Fruit fly (Drosophila melanogaster): ENCODE measurements around the gene CG42655.

The CG42655 gene

DNA sequence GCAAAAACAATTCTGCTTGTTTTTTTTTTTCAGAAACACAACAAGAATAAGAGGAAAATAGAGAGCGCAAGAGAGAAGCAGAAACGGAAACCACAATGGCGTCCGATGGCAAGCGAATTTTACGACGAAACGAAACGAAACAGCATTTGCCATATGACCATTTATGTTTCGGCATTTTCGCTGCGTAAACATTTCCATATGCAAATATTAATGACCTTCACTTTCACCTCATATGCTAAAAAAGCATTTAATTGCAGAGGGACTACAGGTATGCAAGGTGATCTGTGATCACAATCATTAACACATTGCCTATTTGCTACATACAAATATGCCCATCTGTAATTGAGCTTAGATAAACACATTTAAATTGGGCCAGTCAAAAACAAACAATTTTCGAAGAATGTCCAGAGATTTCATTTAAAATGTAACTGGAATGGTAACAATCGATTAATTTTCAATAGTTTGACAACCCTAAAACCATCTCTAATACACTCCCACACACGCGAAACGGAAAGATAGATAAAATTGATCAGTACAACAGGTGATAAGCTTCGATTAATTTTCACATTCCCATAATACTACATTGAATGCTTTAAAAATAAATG, 47.3 kb downstream of the CG42655 start:
- TF ChIP-seq cg (GFP tag; optimal IDR thresholded peaks at IDR 0.05), result no peak
- no peak for TF ChIP-seq chinmo (GFP tag; IDR thresholded peaks at IDR 0.05; ENCODE audit: partially characterized antibody)
- no peak for TF ChIP-seq gsb (GFP tag; IDR thresholded peaks at IDR 0.05)
- TF ChIP-seq jigr1 (GFP tag; IDR thresholded peaks at IDR 0.05), result no peak
- TF ChIP-seq CG1602 (GFP tag; optimal IDR thresholded peaks at IDR 0.05), result no peak
- peak; percentile 7 for TF ChIP-seq tio (GFP tag; optimal IDR thresholded peaks at IDR 0.05)
- TF ChIP-seq row (GFP tag; IDR thresholded peaks at IDR 0.05), result 0 out of 3 replicates have a peak, but pooled peaks have one; percentile 13
- TF ChIP-seq pb (GFP tag; optimal IDR thresholded peaks at IDR 0.05), result no peak
- TF ChIP-seq CG6854 (GFP tag; optimal IDR thresholded peaks at IDR 0.05), result peak; percentile 28
- TF ChIP-seq Trl (optimal IDR thresholded peaks at IDR 0.05), result peak in 1 of 2 experiments; percentile 29
- no peak for TF ChIP-seq Trl (GFP tag; optimal IDR thresholded peaks at IDR 0.05)
- no peak for TF ChIP-seq sd (tag; optimal IDR thresholded peaks at IDR 0.05)
- no peak for TF ChIP-seq CG13894 (tag; optimal IDR thresholded peaks at IDR 0.05)
- TF ChIP-seq fd102C (GFP tag; optimal IDR thresholded peaks at IDR 0.05), result no peak

DNA sequence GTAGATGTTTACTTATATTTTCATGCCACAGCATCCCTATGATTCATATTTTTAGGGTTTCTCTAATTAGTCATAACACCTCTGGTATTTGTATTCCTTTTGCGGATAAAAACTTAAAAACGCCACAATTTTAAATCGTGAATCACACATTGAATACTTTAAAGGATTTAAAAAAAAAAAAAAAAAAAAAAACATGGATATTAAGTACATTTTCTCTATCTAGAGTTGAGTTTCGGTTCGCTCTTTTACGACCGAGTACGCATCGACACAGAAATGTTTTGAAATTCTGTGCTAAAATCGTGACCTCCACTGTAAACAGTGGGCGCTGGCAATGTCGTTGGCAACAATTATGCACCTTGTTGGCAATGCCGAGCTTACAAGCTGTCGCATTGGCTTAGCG, 48.1 kb downstream of the CG42655 start:
- TF ChIP-seq Dad (GFP tag; optimal IDR thresholded peaks at IDR 0.05), result no peak
- no peak for TF ChIP-seq corto (GFP tag; optimal IDR thresholded peaks at IDR 0.05)
- no peak for TF ChIP-seq eyg (GFP tag; optimal IDR thresholded peaks at IDR 0.05)
- no peak for TF ChIP-seq CG18619 (GFP tag; optimal IDR thresholded peaks at IDR 0.05)
- TF ChIP-seq Six4 (GFP tag; optimal IDR thresholded peaks at IDR 0.05), result no peak
- no peak for TF ChIP-seq Sry-β (GFP tag; optimal IDR thresholded peaks at IDR 0.05)
- no peak for TF ChIP-seq cg (GFP tag; optimal IDR thresholded peaks at IDR 0.05)
- no peak for TF ChIP-seq gt (GFP tag; IDR thresholded peaks at IDR 0.05)
- no peak for TF ChIP-seq exex (tag; optimal IDR thresholded peaks at IDR 0.05)
- no peak for TF ChIP-seq D (optimal IDR thresholded peaks at IDR 0.05)
- TF ChIP-seq D (GFP tag; optimal IDR thresholded peaks at IDR 0.05), result no peak
- no peak for TF ChIP-seq Ada2b (GFP tag; IDR thresholded peaks at IDR 0.05)
- TF ChIP-seq wdn (GFP tag; IDR thresholded peaks at IDR 0.05), result no peak
- no peak for TF ChIP-seq nmo (GFP tag; optimal IDR thresholded peaks at IDR 0.05)
- TF ChIP-seq CG33557 (GFP tag; optimal IDR thresholded peaks at IDR 0.05), result no peak
- peak in 1 of 2 experiments; percentile 21 for TF ChIP-seq bsh (GFP tag; optimal IDR thresholded peaks at IDR 0.05)
- no peak for TF ChIP-seq rib (GFP tag; IDR thresholded peaks at IDR 0.05)
- TF ChIP-seq D19B (GFP tag; optimal IDR thresholded peaks at IDR 0.05), result no peak
- no peak for TF ChIP-seq chinmo (GFP tag; IDR thresholded peaks at IDR 0.05; ENCODE audit: partially characterized antibody)
- no peak for TF ChIP-seq CG9817 (tag; optimal IDR thresholded peaks at IDR 0.05)
- peak; percentile 35 for TF ChIP-seq pho (GFP tag; optimal IDR thresholded peaks at IDR 0.05)
- no peak for TF ChIP-seq bigmax (GFP tag; optimal IDR thresholded peaks at IDR 0.05)
- TF ChIP-seq mam (GFP tag; optimal IDR thresholded peaks at IDR 0.05), result no peak
- TF ChIP-seq CG3847 (GFP tag; IDR thresholded peaks at IDR 0.05), result 0 out of 2 replicates have a peak, but pooled peaks have one; percentile 22
- peak; percentile 81 for TF ChIP-seq CG11696 (GFP tag; IDR thresholded peaks at IDR 0.05)
- TF ChIP-seq sima (GFP tag; optimal IDR thresholded peaks at IDR 0.05), result no peak
- TF ChIP-seq wek (GFP tag; optimal IDR thresholded peaks at IDR 0.05), result no peak
- peak; percentile 4 for TF ChIP-seq bcd (GFP tag; optimal IDR thresholded peaks at IDR 0.05)
- no peak for TF ChIP-seq CG4854 (GFP tag; optimal IDR thresholded peaks at IDR 0.05)
- no peak for TF ChIP-seq HLH4C (GFP tag; IDR thresholded peaks at IDR 0.05; ENCODE audit: partially characterized antibody)
- no peak for TF ChIP-seq CG17186 (GFP tag; optimal IDR thresholded peaks at IDR 0.05)
- no peak for TF ChIP-seq stwl (tag; optimal IDR thresholded peaks at IDR 0.05)
- TF ChIP-seq twi (tag; optimal IDR thresholded peaks at IDR 0.05), result no peak
- no peak for TF ChIP-seq Dp (GFP tag; optimal IDR thresholded peaks at IDR 0.05)
- no peak for TF ChIP-seq CG8388 (GFP tag; optimal IDR thresholded peaks at IDR 0.05)
- peak; percentile 24; the same call in 1 of the 2 replicates for TF ChIP-seq CG6689 (GFP tag; IDR thresholded peaks at IDR 0.05)
- TF ChIP-seq CG4707 (GFP tag; optimal IDR thresholded peaks at IDR 0.05), result no peak
- peak; percentile 10 for TF ChIP-seq chn (GFP tag; optimal IDR thresholded peaks at IDR 0.05)
